Worm (Caenorhabditis elegans) whole organism, L1 larva: ENCODE data around the gene C33F10.8.

Source experiments
- F16B12.6 ChIP-seq: fragments of 150-350 bp; optimal IDR thresholded peaks from 2 replicates; lab custom pipeline; 2014; ENCODE audit warnings: missing biosample characterization, missing genetic modification characterization
- aha-1 ChIP-seq: fragments of 150-350 bp; optimal IDR thresholded peaks from 2 replicates; lab custom pipeline; 2014; ENCODE audit warnings: missing biosample characterization, missing genetic modification characterization
- ama-1 ChIP-seq: fragments of 150-350 bp; optimal IDR thresholded peaks from 2 replicates; lab custom pipeline; 2014
- blmp-1 ChIP-seq: fragments of 150-350 bp; optimal IDR thresholded peaks from 2 replicates; lab custom pipeline; 2014; ENCODE audit warnings: missing biosample characterization, missing genetic modification characterization
- ceh-8 ChIP-seq: fragments of 200-800 bp; sonication (Bioruptor generic); optimal IDR thresholded peaks from 2 replicates; lab custom pipeline; 2018; ENCODE audit warnings: mild to moderate bottlenecking, missing genetic modification characterization, moderate library complexity, missing compliant biosample characterization
- ceh-88 ChIP-seq: fragments of 200-800 bp; sonication (Bioruptor generic); IDR thresholded peaks from 2 replicates; pipeline ENCODE4 v1.3.6; 2022; ENCODE audit warnings: missing genetic modification characterization, missing compliant biosample characterization
- egl-27 ChIP-seq, 2 experiments: fragments of 150-350 bp in 1 of 2; sonication (generic microtip); optimal IDR thresholded peaks; 3 replicates each; lab custom pipeline; 2017 to 2018; ENCODE audit warnings: missing biosample characterization in 2 of 2, missing genetic modification characterization in 2 of 2, missing genetic modification reagents in 2 of 2
- elt-2 ChIP-seq: sonication (generic microtip); optimal IDR thresholded peaks from 2 replicates; lab custom pipeline; 2016; ENCODE audit warnings: missing genetic modification characterization, mild to moderate bottlenecking, inconsistent platforms, missing compliant biosample characterization, missing genetic modification reagents
- elt-3 ChIP-seq, 6 experiments: fragments of 150-350 bp in 1 of 6; sonication (generic microtip); optimal IDR thresholded peaks; 2 replicates each; lab custom pipeline; 2017 to 2018; ENCODE audit warnings: missing biosample characterization in 6 of 6, missing genetic modification characterization in 6 of 6, inconsistent platforms in 1 of 6
- ets-5 ChIP-seq: fragments of 200-800 bp; sonication (Bioruptor generic); IDR thresholded peaks from 2 replicates; pipeline ENCODE4 v1.3.6; 2022; ENCODE audit warnings: missing genetic modification characterization, missing compliant biosample characterization
- fkh-10 ChIP-seq: sonication (generic microtip); optimal IDR thresholded peaks from 2 replicates; lab custom pipeline; 2017; ENCODE audit warnings: missing biosample characterization, missing genetic modification reagents, missing genetic modification characterization
- fkh-4 ChIP-seq: sonication (generic microtip); optimal IDR thresholded peaks from 2 replicates; lab custom pipeline; 2016; ENCODE audit warnings: missing compliant biosample characterization, missing genetic modification characterization, borderline replicate concordance
- fos-1 ChIP-seq: fragments of 150-350 bp; optimal IDR thresholded peaks from 2 replicates; lab custom pipeline; 2014; ENCODE audit warnings: missing biosample characterization, missing genetic modification characterization
- grh-1 ChIP-seq: fragments of 200-800 bp; sonication (Bioruptor generic); IDR thresholded peaks from 2 replicates; pipeline ENCODE4 v1.3.6; 2022; ENCODE audit warnings: missing genetic modification reagents, missing genetic modification characterization, missing compliant biosample characterization
- hlh-17 ChIP-seq: fragments of 200-800 bp; sonication (Bioruptor generic); optimal IDR thresholded peaks from 2 replicates; lab custom pipeline; 2018; ENCODE audit warnings: missing genetic modification characterization, mild to moderate bottlenecking, missing compliant biosample characterization, moderate library complexity, borderline replicate concordance
- hpl-2 ChIP-seq: fragments of 150-350 bp; optimal IDR thresholded peaks from 2 replicates; lab custom pipeline; 2014; ENCODE audit warnings: missing biosample characterization, missing genetic modification reagents, missing genetic modification characterization
- isw-1 ChIP-seq: fragments of 200-800 bp; sonication (Bioruptor generic); IDR thresholded peaks from 2 replicates; pipeline ENCODE4 v1.3.6; 2022; ENCODE audit warnings: missing genetic modification characterization, missing compliant biosample characterization
- lin-13 ChIP-seq: fragments of 150-350 bp; optimal IDR thresholded peaks from 2 replicates; lab custom pipeline; 2014; ENCODE audit warnings: missing biosample characterization, missing genetic modification reagents, missing genetic modification characterization
- lin-14 ChIP-seq: fragments of 200-800 bp; sonication (Bioruptor generic); optimal IDR thresholded peaks from 2 replicates; lab custom pipeline; 2018; ENCODE audit warnings: mild to moderate bottlenecking, missing genetic modification characterization, moderate library complexity, missing compliant biosample characterization
- lir-3 ChIP-seq: sonication (generic microtip); optimal IDR thresholded peaks from 2 replicates; lab custom pipeline; 2016; ENCODE audit warnings: mild to moderate bottlenecking, missing genetic modification characterization, moderate library complexity, missing compliant biosample characterization; ENCODE audit not compliant: poor library complexity
- lsy-2 ChIP-seq, 2 experiments: fragments of 150-350 bp; optimal IDR thresholded peaks; 2 replicates each; lab custom pipeline; 2014; ENCODE audit warnings: missing biosample characterization in 2 of 2, missing genetic modification characterization in 2 of 2
- mab-9 ChIP-seq: fragments of 200-800 bp; sonication (Bioruptor generic); IDR thresholded peaks from 2 replicates; pipeline ENCODE4 v1.3.6; 2022; ENCODE audit warnings: missing genetic modification reagents, missing genetic modification characterization, missing compliant biosample characterization
- mdl-1 ChIP-seq, 2 experiments: fragments of 150-350 bp; optimal IDR thresholded peaks; 2 replicates each; lab custom pipeline; 2014 to 2017; ENCODE audit warnings: missing biosample characterization in 2 of 2, missing genetic modification characterization in 2 of 2, inconsistent platforms in 1 of 2
- mef-2 ChIP-seq: fragments of 150-350 bp; optimal IDR thresholded peaks from 2 replicates; lab custom pipeline; 2014; ENCODE audit warnings: missing biosample characterization, missing genetic modification characterization
- nhr-19 ChIP-seq: fragments of 200-800 bp; sonication (Bioruptor generic); conservative IDR thresholded peaks from 2 replicates; pipeline ENCODE4 v1.3.6; 2022; ENCODE audit warnings: missing genetic modification characterization, missing compliant biosample characterization
- nhr-47 ChIP-seq: sonication (generic microtip); optimal IDR thresholded peaks from 2 replicates; lab custom pipeline; 2016; ENCODE audit warnings: mild to moderate bottlenecking, missing genetic modification characterization, moderate library complexity, missing compliant biosample characterization
- nhr-84 ChIP-seq: sonication (generic microtip); optimal IDR thresholded peaks from 2 replicates; lab custom pipeline; 2017; ENCODE audit warnings: missing biosample characterization, missing genetic modification characterization
- nhr-85 ChIP-seq: sonication (generic microtip); peaks from one replicate; lab custom pipeline; 2016; ENCODE audit warnings: missing genetic modification characterization, inconsistent platforms, missing compliant biosample characterization
- pag-3 ChIP-seq: sonication (generic microtip); optimal IDR thresholded peaks from 2 replicates; lab custom pipeline; 2017; ENCODE audit warnings: missing genetic modification characterization, mild to moderate bottlenecking, missing compliant biosample characterization, antibody characterized with exemption, borderline replicate concordance; ENCODE audit not compliant: insufficient read depth
- rnt-1 ChIP-seq: sonication (generic microtip); optimal IDR thresholded peaks from 2 replicates; lab custom pipeline; 2016; ENCODE audit warnings: mild to moderate bottlenecking, missing genetic modification characterization, moderate library complexity, missing compliant biosample characterization
- snpc-4 ChIP-seq: fragments of 150-350 bp; optimal IDR thresholded peaks from 2 replicates; lab custom pipeline; 2014; ENCODE audit warnings: missing biosample characterization, missing genetic modification characterization
- swsn-7 ChIP-seq: sonication (generic microtip); optimal IDR thresholded peaks from 2 replicates; lab custom pipeline; 2016; ENCODE audit warnings: missing genetic modification characterization, missing compliant biosample characterization
- unc-130 ChIP-seq: fragments of 150-350 bp; optimal IDR thresholded peaks from 2 replicates; lab custom pipeline; 2017; ENCODE audit warnings: missing biosample characterization, missing genetic modification characterization, inconsistent platforms
- unc-30 ChIP-seq: sonication (generic microtip); optimal IDR thresholded peaks from 2 replicates; lab custom pipeline; 2017; ENCODE audit warnings: missing biosample characterization, missing genetic modification characterization
- unc-62 ChIP-seq: fragments of 150-350 bp; optimal IDR thresholded peaks from 2 replicates; lab custom pipeline; 2014; ENCODE audit warnings: missing biosample characterization, missing genetic modification reagents, missing genetic modification characterization
- unc-98 ChIP-seq: fragments of 200-800 bp; sonication (Bioruptor generic); IDR thresholded peaks from 2 replicates; pipeline ENCODE4 v1.3.6; 2022; ENCODE audit warnings: missing genetic modification characterization, missing compliant biosample characterization
- vab-15 ChIP-seq: sonication (generic microtip); optimal IDR thresholded peaks from 2 replicates; lab custom pipeline; 2017; ENCODE audit warnings: missing genotype, mild to moderate bottlenecking, missing genetic modification characterization, missing compliant biosample characterization
- zag-1 ChIP-seq: fragments of 150-350 bp; optimal IDR thresholded peaks from 2 replicates; lab custom pipeline; 2014; ENCODE audit warnings: missing biosample characterization, missing genetic modification characterization
- zip-4 ChIP-seq: fragments of 200-800 bp; sonication (Bioruptor generic); optimal IDR thresholded peaks from 2 replicates; lab custom pipeline; 2018; ENCODE audit warnings: mild to moderate bottlenecking, missing genetic modification characterization, moderate library complexity, missing compliant biosample characterization
- ztf-4 ChIP-seq: fragments of 150-350 bp; optimal IDR thresholded peaks from 2 replicates; lab custom pipeline; 2014; ENCODE audit warnings: missing biosample characterization, missing genetic modification characterization

The C33F10.8 gene

DNA sequence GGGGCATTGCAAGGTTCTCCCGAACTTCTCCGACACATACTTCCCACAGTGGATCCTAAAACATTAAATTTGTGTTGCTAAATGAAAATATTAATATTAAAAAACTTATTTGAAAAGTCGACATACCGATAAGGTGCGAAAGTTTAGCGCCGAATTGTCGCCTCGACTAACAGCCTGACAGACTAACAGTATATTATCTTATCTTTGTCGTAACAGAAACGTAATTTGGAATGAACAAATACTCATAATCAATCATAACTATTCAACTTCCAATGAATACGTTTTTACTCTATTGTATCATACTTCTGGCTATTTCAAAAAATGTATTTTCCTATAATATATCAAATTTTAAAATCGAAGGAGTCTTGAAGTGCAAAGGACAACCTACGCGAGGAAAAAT is 48.1 kb downstream of the C33F10.8 start, which contains the start of gene F26G1.11:
Gene F26G1.11, plus strand, starts transcription at position 205 of the 400 bp plus-strand sequence.
- TF ChIP-seq zag-1: no peak
- no peak for TF ChIP-seq fos-1 (tag; lab: Kevin White, UChicago)
- no peak for TF ChIP-seq ceh-88
- TF ChIP-seq lir-3 (tag; lab: Kevin White, UChicago): no peak
- no peak for TF ChIP-seq nhr-19
- TF ChIP-seq ets-5 (GFP tag; lab: Robert Waterston, UW): no peak
- TF ChIP-seq ceh-8 (GFP tag; lab: Kevin White, UChicago): no peak
- no peak for TF ChIP-seq nhr-84 (tag; lab: Kevin White, UChicago)
- TF ChIP-seq ama-1: no peak
- TF ChIP-seq lin-14 (GFP tag; lab: Kevin White, UChicago): peak; percentile 7
- no peak for TF ChIP-seq lsy-2 (tag; optimal IDR thresholded peaks at IDR 0.05; lab: Kevin White, UChicago)
- TF ChIP-seq fkh-4 (tag; lab: Kevin White, UChicago): no peak
- no peak for TF ChIP-seq hpl-2 (GFP tag; lab: Kevin White, UChicago)
- no peak for TF ChIP-seq mab-9 (GFP tag; lab: Robert Waterston, UW)
- TF ChIP-seq unc-98 (GFP tag; lab: Robert Waterston, UW): no peak
- no peak for TF ChIP-seq mef-2
- no peak for TF ChIP-seq snpc-4 (tag; lab: Kevin White, UChicago)
- peak; percentile 94 for TF ChIP-seq elt-2 (tag; lab: Kevin White, UChicago)
- no peak for TF ChIP-seq rnt-1 (tag; lab: Kevin White, UChicago)
- TF ChIP-seq nhr-47 (tag; lab: Kevin White, UChicago): no peak
- no peak for TF ChIP-seq hlh-17
- TF ChIP-seq ztf-4 (tag; lab: Kevin White, UChicago): no peak
- no peak for TF ChIP-seq lin-13
- TF ChIP-seq blmp-1 (tag; lab: Kevin White, UChicago): peak; percentile 31
- no peak for TF ChIP-seq aha-1
- TF ChIP-seq grh-1 (GFP tag; lab: Robert Waterston, UW): no peak
- TF ChIP-seq elt-3 (tag; optimal IDR thresholded peaks at IDR 0.05; lab: Kevin White, UChicago): peak in 1 of 6 experiments; percentile 34
- no peak for TF ChIP-seq nhr-85
- TF ChIP-seq unc-30 (tag; lab: Kevin White, UChicago): no peak
- no peak for TF ChIP-seq zip-4 (GFP tag; lab: Kevin White, UChicago)
- no peak for TF ChIP-seq vab-15 (tag; lab: Kevin White, UChicago)
- TF ChIP-seq F16B12.6 (tag; lab: Kevin White, UChicago): no peak

DNA sequence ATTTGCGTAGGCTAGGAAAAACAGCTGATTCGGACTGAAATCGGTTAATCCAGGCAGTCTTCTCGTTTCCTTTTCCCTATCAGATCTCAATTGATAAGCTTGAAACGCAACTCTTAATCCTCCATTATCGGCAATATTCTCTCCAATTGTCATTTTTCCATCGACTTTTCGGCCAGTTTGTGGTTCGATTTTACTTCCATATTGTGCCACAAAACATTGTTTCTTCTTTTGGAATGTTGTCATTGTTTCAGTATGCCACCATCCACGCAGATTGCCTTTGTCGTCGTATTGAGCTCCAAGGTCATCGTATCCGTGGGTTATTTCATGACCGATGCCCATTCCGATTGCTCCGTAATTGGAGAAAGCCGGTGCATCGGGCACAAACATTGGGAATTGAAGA is 49.2 kb downstream of the C33F10.8 start:
- TF ChIP-seq nhr-47 (tag; lab: Kevin White, UChicago): no peak
- no peak for TF ChIP-seq rnt-1 (tag; lab: Kevin White, UChicago)
- TF ChIP-seq egl-27 (tag; optimal IDR thresholded peaks at IDR 0.05; lab: Kevin White, UChicago): no peak
- TF ChIP-seq lin-13: no peak
- TF ChIP-seq pag-3: no peak
- no peak for TF ChIP-seq unc-62 (GFP tag; lab: Kevin White, UChicago)
- TF ChIP-seq isw-1 (GFP tag; lab: Robert Waterston, UW): no peak
- TF ChIP-seq swsn-7 (tag; lab: Kevin White, UChicago): no peak
- TF ChIP-seq mdl-1 (tag; optimal IDR thresholded peaks at IDR 0.05; lab: Kevin White, UChicago): no peak
- no peak for TF ChIP-seq lir-3 (tag; lab: Kevin White, UChicago)
- TF ChIP-seq unc-130 (tag; lab: Kevin White, UChicago): no peak
- TF ChIP-seq fkh-10 (GFP tag; lab: Kevin White, UChicago): no peak
